Worm (Caenorhabditis elegans) whole organism, late embryonic: ENCODE results near the gene wdfy-2.
A peak's percentile ranks its signal among the peaks of the same experiment; 100 is the strongest.

Experiments used
- C08G9.2 ChIP-seq: sonication (generic microtip); optimal IDR thresholded peaks from 2 replicates; lab custom pipeline; 2016; ENCODE audit warnings: mild to moderate bottlenecking, missing genetic modification characterization, moderate library complexity, missing compliant biosample characterization
- C38D4.7 ChIP-seq: fragments of 200-800 bp; sonication (Bioruptor generic); optimal IDR thresholded peaks from 2 replicates; lab custom pipeline; 2018; ENCODE audit warnings: mild to moderate bottlenecking, missing genetic modification characterization, moderate library complexity, missing compliant biosample characterization
- F13H6.1 ChIP-seq: sonication (generic microtip); optimal IDR thresholded peaks from 2 replicates; lab custom pipeline; 2016; ENCODE audit warnings: missing genetic modification characterization, missing compliant biosample characterization
- K02D7.2 ChIP-seq: sonication (generic microtip); optimal IDR thresholded peaks from 2 replicates; lab custom pipeline; 2017; ENCODE audit warnings: mild to moderate bottlenecking, missing genetic modification characterization, missing compliant biosample characterization
- T23F11.4 ChIP-seq: fragments of 200-800 bp; sonication (Bioruptor generic); optimal IDR thresholded peaks from 2 replicates; lab custom pipeline; 2018; ENCODE audit warnings: mild to moderate bottlenecking, missing genetic modification characterization, missing compliant biosample characterization
- Y22D7AL.16 ChIP-seq: sonication (generic microtip); optimal IDR thresholded peaks from 2 replicates; lab custom pipeline; 2016; ENCODE audit warnings: missing genetic modification characterization, missing compliant biosample characterization
- ama-1 ChIP-seq: fragments of 150-350 bp; optimal IDR thresholded peaks from 2 replicates; lab custom pipeline; 2014
- ceh-18 ChIP-seq: sonication (generic microtip); optimal IDR thresholded peaks from 2 replicates; lab custom pipeline; 2016; ENCODE audit warnings: missing genetic modification characterization, missing compliant biosample characterization
- ceh-2 ChIP-seq: sonication (generic microtip); optimal IDR thresholded peaks from 2 replicates; lab custom pipeline; 2016; ENCODE audit warnings: missing genotype, missing genetic modification characterization, missing compliant biosample characterization
- ceh-22 ChIP-seq: sonication (generic microtip); optimal IDR thresholded peaks from 2 replicates; lab custom pipeline; 2017; ENCODE audit warnings: missing biosample characterization, missing genetic modification characterization
- ceh-31 ChIP-seq: sonication (generic microtip); optimal IDR thresholded peaks from 2 replicates; lab custom pipeline; 2016; ENCODE audit warnings: missing genetic modification characterization, missing compliant biosample characterization
- ceh-34 ChIP-seq: sonication (generic microtip); optimal IDR thresholded peaks from 2 replicates; lab custom pipeline; 2016; ENCODE audit warnings: mild to moderate bottlenecking, missing genetic modification characterization, missing compliant biosample characterization
- ceh-45 ChIP-seq: fragments of 200-800 bp; sonication (Bioruptor generic); IDR thresholded peaks from 2 replicates; pipeline ENCODE4 v1.3.6; 2022; ENCODE audit warnings: missing genetic modification reagents, missing genetic modification characterization, missing compliant biosample characterization
- che-1 ChIP-seq: sonication (generic microtip); optimal IDR thresholded peaks from 2 replicates; lab custom pipeline; 2016; ENCODE audit warnings: mild to moderate bottlenecking, missing genetic modification characterization, missing compliant biosample characterization
- dmd-4 ChIP-seq: sonication (generic microtip); optimal IDR thresholded peaks from 2 replicates; lab custom pipeline; 2016; ENCODE audit warnings: borderline replicate concordance, missing genetic modification characterization, missing compliant biosample characterization
- dve-1 ChIP-seq: sonication (generic microtip); optimal IDR thresholded peaks from 2 replicates; lab custom pipeline; 2017; ENCODE audit warnings: antibody characterized with exemption, mild to moderate bottlenecking, missing genetic modification characterization, missing compliant biosample characterization
- elt-2 ChIP-seq: sonication (generic microtip); optimal IDR thresholded peaks from 2 replicates; lab custom pipeline; 2016; ENCODE audit warnings: missing genetic modification reagents, missing genetic modification characterization, missing compliant biosample characterization
- ets-4 ChIP-seq: sonication (generic microtip); optimal IDR thresholded peaks from 2 replicates; lab custom pipeline; 2016; ENCODE audit warnings: missing genetic modification characterization, missing compliant biosample characterization
- fax-1 ChIP-seq: sonication (generic microtip); optimal IDR thresholded peaks from 2 replicates; lab custom pipeline; 2016; ENCODE audit warnings: missing genotype, missing genetic modification characterization, missing compliant biosample characterization
- fkh-10 ChIP-seq: fragments of 150-350 bp; optimal IDR thresholded peaks from 2 replicates; lab custom pipeline; 2014; ENCODE audit warnings: missing biosample characterization, missing genetic modification reagents, missing genetic modification characterization
- gmeb-2 ChIP-seq: sonication (generic microtip); optimal IDR thresholded peaks from 2 replicates; lab custom pipeline; 2016; ENCODE audit warnings: missing genetic modification characterization, inconsistent platforms, missing compliant biosample characterization
- hlh-13 ChIP-seq: fragments of 200-800 bp; sonication (Bioruptor generic); optimal IDR thresholded peaks from 2 replicates; lab custom pipeline; 2018; ENCODE audit warnings: mild to moderate bottlenecking, missing genetic modification characterization, missing compliant biosample characterization
- hlh-15 ChIP-seq: sonication (generic microtip); optimal IDR thresholded peaks from 2 replicates; lab custom pipeline; 2016; ENCODE audit warnings: missing genetic modification characterization, missing compliant biosample characterization
- hlh-30 ChIP-seq: sonication (generic microtip); optimal IDR thresholded peaks from 2 replicates; lab custom pipeline; 2017; ENCODE audit warnings: antibody characterized with exemption, missing genetic modification characterization, missing compliant biosample characterization; ENCODE audit not compliant: insufficient read depth
- hlh-6 ChIP-seq: sonication (generic microtip); optimal IDR thresholded peaks from 2 replicates; lab custom pipeline; 2016; ENCODE audit warnings: missing genotype, missing genetic modification characterization, missing compliant biosample characterization
- lim-6 ChIP-seq: sonication (generic microtip); optimal IDR thresholded peaks from 2 replicates; lab custom pipeline; 2016; ENCODE audit warnings: missing genetic modification characterization, missing compliant biosample characterization
- nfya-1 ChIP-seq: sonication (generic microtip); optimal IDR thresholded peaks from 2 replicates; lab custom pipeline; 2017; ENCODE audit warnings: missing genetic modification characterization, mild to moderate bottlenecking, missing compliant biosample characterization, antibody characterized with exemption, moderate library complexity
- nhr-11 ChIP-seq: fragments of 150-350 bp; optimal IDR thresholded peaks from 2 replicates; lab custom pipeline; 2014; ENCODE audit warnings: missing biosample characterization, missing genetic modification characterization
- nhr-232 ChIP-seq: sonication (generic microtip); optimal IDR thresholded peaks from 2 replicates; lab custom pipeline; 2016; ENCODE audit warnings: missing genetic modification characterization, missing compliant biosample characterization
- odd-2 ChIP-seq: sonication (generic microtip); optimal IDR thresholded peaks from 2 replicates; lab custom pipeline; 2017; ENCODE audit warnings: antibody characterized with exemption, mild to moderate bottlenecking, missing genetic modification characterization, missing compliant biosample characterization
- pag-3 ChIP-seq: sonication (generic microtip); optimal IDR thresholded peaks from 2 replicates; lab custom pipeline; 2016; ENCODE audit warnings: missing compliant biosample characterization, missing genetic modification characterization, borderline replicate concordance
- pat-9 ChIP-seq: fragments of 200-800 bp; sonication (Bioruptor generic); optimal IDR thresholded peaks from 2 replicates; lab custom pipeline; 2018; ENCODE audit warnings: mild to moderate bottlenecking, missing genetic modification characterization, moderate library complexity, missing compliant biosample characterization
- pax-1 ChIP-seq: fragments of 150-350 bp; optimal IDR thresholded peaks from 2 replicates; lab custom pipeline; 2014; ENCODE audit warnings: missing biosample characterization, missing genetic modification characterization
- pha-2 ChIP-seq: sonication (generic microtip); optimal IDR thresholded peaks from 2 replicates; lab custom pipeline; 2017; ENCODE audit warnings: mild to moderate bottlenecking, missing genetic modification characterization, missing compliant biosample characterization
- pqm-1 ChIP-seq: sonication (generic microtip); optimal IDR thresholded peaks from 2 replicates; lab custom pipeline; 2016; ENCODE audit warnings: missing genetic modification characterization, missing compliant biosample characterization
- ref-2 ChIP-seq: sonication (generic microtip); optimal IDR thresholded peaks from 2 replicates; lab custom pipeline; 2016; ENCODE audit warnings: missing genetic modification characterization, missing compliant biosample characterization
- sdc-2 ChIP-seq: sonication (generic microtip); optimal IDR thresholded peaks from 2 replicates; lab custom pipeline; 2016; ENCODE audit warnings: missing genotype, missing genetic modification characterization, missing compliant biosample characterization
- sox-2 ChIP-seq: fragments of 200-800 bp; sonication (Bioruptor generic); IDR thresholded peaks from 2 replicates; pipeline ENCODE4 v1.3.6; 2022; ENCODE audit warnings: missing genetic modification reagents, missing genetic modification characterization, missing compliant biosample characterization
- sox-4 ChIP-seq: sonication (generic microtip); optimal IDR thresholded peaks from 2 replicates; lab custom pipeline; 2017; ENCODE audit warnings: mild to moderate bottlenecking, missing genetic modification characterization, inconsistent platforms, missing compliant biosample characterization
- tbx-2 ChIP-seq: sonication (generic microtip); optimal IDR thresholded peaks from 2 replicates; lab custom pipeline; 2016; ENCODE audit warnings: missing genetic modification characterization, missing compliant biosample characterization
- tbx-7 ChIP-seq: sonication (generic microtip); optimal IDR thresholded peaks from 2 replicates; lab custom pipeline; 2016; ENCODE audit warnings: missing genotype, missing genetic modification characterization, missing compliant biosample characterization
- unc-3 ChIP-seq, 2 experiments: fragments of 200-800 bp in 1 of 2; sonication (Bioruptor generic) in 1 of 2; sonication (generic microtip) in 1 of 2; conservative IDR thresholded peaks in 1 of 2; optimal IDR thresholded peaks in 1 of 2; 2 replicates each; pipeline versions ENCODE4 v1.3.6 to Lab custom; 2016 to 2022; ENCODE audit warnings: missing compliant biosample characterization in 2 of 2, missing genetic modification characterization in 2 of 2, missing genetic modification reagents in 1 of 2
- unc-42 ChIP-seq: sonication (generic microtip); optimal IDR thresholded peaks from 2 replicates; lab custom pipeline; 2016; ENCODE audit warnings: missing genotype, missing genetic modification characterization, missing compliant biosample characterization
- unc-55 ChIP-seq: sonication (generic microtip); optimal IDR thresholded peaks from 2 replicates; lab custom pipeline; 2017; ENCODE audit warnings: missing biosample characterization, missing genetic modification reagents, missing genetic modification characterization
- zip-5 ChIP-seq: sonication (generic microtip); optimal IDR thresholded peaks from 2 replicates; lab custom pipeline; 2016; ENCODE audit warnings: missing genetic modification characterization, missing compliant biosample characterization
- ztf-16 ChIP-seq: sonication (generic microtip); optimal IDR thresholded peaks from 2 replicates; lab custom pipeline; 2017; ENCODE audit warnings: missing genetic modification characterization, missing compliant biosample characterization

Gene wdfy-2

ce11 chrII:9308614-9309046 is 11.0 kb upstream of the wdfy-2 start (continued):
- TF ChIP-seq F13H6.1 (tag; lab: Kevin White, UChicago) (no peak), T23F11.4 (GFP tag; lab: Kevin White, UChicago) (no peak), lim-6 (tag; lab: Kevin White, UChicago) (no peak), tbx-2 (tag; lab: Kevin White, UChicago) (peak; percentile 90), pqm-1 (no peak), hlh-13 (GFP tag; lab: Kevin White, UChicago) (no peak), ets-4 (tag; lab: Kevin White, UChicago) (no peak), nfya-1 (tag; lab: Kevin White, UChicago) (peak; percentile 27), nhr-11 (tag; lab: Kevin White, UChicago) (no peak), tbx-7 (peak; percentile 14), che-1 (tag; lab: Kevin White, UChicago) (no peak), ceh-45 (GFP tag; lab: Robert Waterston, UW) (no peak), pha-2 (tag; lab: Kevin White, UChicago) (no peak), pag-3 (no peak), unc-55 (GFP tag; lab: Kevin White, UChicago) (peak; percentile 98), sox-4 (no peak), gmeb-2 (tag; lab: Kevin White, UChicago) (no peak), hlh-15 (tag; lab: Kevin White, UChicago) (no peak), ceh-31 (tag; lab: Kevin White, UChicago) (peak; percentile 63), sdc-2 (tag; lab: Kevin White, UChicago) (peak; percentile 39), dmd-4 (tag; lab: Kevin White, UChicago) (no peak), pat-9 (no peak), unc-42 (tag; lab: Kevin White, UChicago) (peak; percentile 69), ref-2 (tag; lab: Kevin White, UChicago) (peak; percentile 61), ztf-16 (peak; percentile 45), Y22D7AL.16 (tag; lab: Kevin White, UChicago) (no peak), nhr-232 (no peak), C08G9.2 (tag; lab: Kevin White, UChicago) (no peak), C38D4.7 (GFP tag; lab: Kevin White, UChicago) (no peak), ceh-22 (no peak), unc-3 (GFP tag; conservative IDR thresholded peaks at IDR 0.05; lab: Robert Waterston, UW) (no peak), unc-3 (tag; optimal IDR thresholded peaks at IDR 0.05; lab: Kevin White, UChicago) (no peak), fax-1 (tag; lab: Kevin White, UChicago) (no peak), ceh-18 (tag; lab: Kevin White, UChicago) (no peak), ama-1 (no peak), elt-2 (tag; lab: Kevin White, UChicago) (no peak), ceh-2 (peak; percentile 6), sox-2 (GFP tag; lab: Robert Waterston, UW) (peak; percentile 12; the same call in 1 of the 2 replicates), zip-5 (tag; lab: Kevin White, UChicago) (no peak), K02D7.2 (tag; lab: Kevin White, UChicago) (no peak), fkh-10 (GFP tag; lab: Kevin White, UChicago) (no peak), hlh-30 (peak; percentile 13), hlh-6 (tag; lab: Kevin White, UChicago) (no peak), pax-1 (tag; lab: Kevin White, UChicago) (no peak)

- TF ChIP-seq F13H6.1 (tag; lab: Kevin White, UChicago), result no peak
- TF ChIP-seq odd-2 (tag; lab: Kevin White, UChicago), result no peak
- no peak for TF ChIP-seq dve-1
- TF ChIP-seq pat-9, result no peak
- TF ChIP-seq ceh-45 (GFP tag; lab: Robert Waterston, UW), result no peak
- TF ChIP-seq ets-4 (tag; lab: Kevin White, UChicago), result no peak
- no peak for TF ChIP-seq ceh-34 (tag; lab: Kevin White, UChicago)
- no peak for TF ChIP-seq unc-55 (GFP tag; lab: Kevin White, UChicago)
- no peak for TF ChIP-seq hlh-6 (tag; lab: Kevin White, UChicago)
Observed at ce11 chrII:9310204-9310603, 9.5 kb upstream of the wdfy-2 start, which contains the start of gene cam-1. Gene cam-1 (minus strand): TSS chrII:9310304.
